Worm (Caenorhabditis elegans): Measurements from ENCODE around the gene Y45F10C.2.

DNA sequence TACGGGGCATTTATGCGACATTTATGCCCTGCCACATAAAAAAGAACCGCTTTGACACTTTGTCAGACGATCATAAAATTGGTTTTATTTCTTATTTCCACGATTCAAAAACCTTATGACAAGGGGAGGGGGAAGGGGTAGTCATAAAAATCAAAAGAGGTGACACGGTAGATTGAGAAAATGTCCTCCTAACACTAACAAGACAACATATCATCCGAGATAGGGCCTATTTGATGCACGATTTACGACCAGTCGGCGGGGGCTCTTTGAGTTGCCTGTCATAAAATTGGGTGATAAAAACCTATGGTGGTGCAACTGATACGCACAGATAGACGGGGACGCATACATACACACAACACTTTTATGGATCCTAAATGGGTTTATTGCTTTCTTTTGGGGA lies 45.4 kb upstream of the Y45F10C.2 start:
- TF ChIP-seq nhr-77 (tag; optimal IDR thresholded peaks at IDR 0.05) (no peak), elt-3 (tag; optimal IDR thresholded peaks at IDR 0.05) (no peak), fos-1 (tag; optimal IDR thresholded peaks at IDR 0.05) (no peak), R02D3.7 (tag; optimal IDR thresholded peaks at IDR 0.05) (no peak), fkh-2 (tag; optimal IDR thresholded peaks at IDR 0.05) (no peak), ztf-11 (tag; optimal IDR thresholded peaks at IDR 0.05) (no peak), snpc-4 (tag; optimal IDR thresholded peaks at IDR 0.05) (no peak), daf-12 (tag; optimal IDR thresholded peaks at IDR 0.05) (no peak), fkh-10 (GFP tag; optimal IDR thresholded peaks at IDR 0.05) (no peak), ceh-28 (tag; optimal IDR thresholded peaks at IDR 0.05) (no peak), unc-62 (GFP tag; optimal IDR thresholded peaks at IDR 0.05) (no peak), nhr-11 (tag; optimal IDR thresholded peaks at IDR 0.05) (no peak), mml-1 (tag; optimal IDR thresholded peaks at IDR 0.05) (no peak)

Data from whole organism, L3 larva.